Worm (Caenorhabditis elegans) whole organism, late embryonic: ENCODE data around the gene ZK180.8.

Source experiments
- ahr-1 ChIP-seq: sonication (generic microtip); optimal IDR thresholded peaks from 2 replicates; lab custom pipeline; 2016; ENCODE audit warnings: missing genetic modification characterization, missing compliant biosample characterization
- ama-1 ChIP-seq: fragments of 150-350 bp; optimal IDR thresholded peaks from 2 replicates; lab custom pipeline; 2014
- ceh-14 ChIP-seq: sonication (generic microtip); optimal IDR thresholded peaks from 2 replicates; lab custom pipeline; 2016; ENCODE audit warnings: missing genotype, missing genetic modification characterization, missing compliant biosample characterization
- ceh-45 ChIP-seq: fragments of 200-800 bp; sonication (Bioruptor generic); IDR thresholded peaks from 2 replicates; pipeline ENCODE4 v1.3.6; 2022; ENCODE audit warnings: missing genetic modification reagents, missing genetic modification characterization, missing compliant biosample characterization
- ceh-9 ChIP-seq: sonication (generic microtip); optimal IDR thresholded peaks from 2 replicates; lab custom pipeline; 2016; ENCODE audit warnings: mild to moderate bottlenecking, missing genetic modification characterization, inconsistent platforms, missing compliant biosample characterization
- elt-2 ChIP-seq: sonication (generic microtip); optimal IDR thresholded peaks from 2 replicates; lab custom pipeline; 2016; ENCODE audit warnings: missing genetic modification reagents, missing genetic modification characterization, missing compliant biosample characterization
- elt-4 ChIP-seq: sonication (generic microtip); optimal IDR thresholded peaks from 2 replicates; lab custom pipeline; 2016; ENCODE audit warnings: missing genetic modification characterization, missing compliant biosample characterization
- hlh-6 ChIP-seq: sonication (generic microtip); optimal IDR thresholded peaks from 2 replicates; lab custom pipeline; 2016; ENCODE audit warnings: missing genotype, missing genetic modification characterization, missing compliant biosample characterization
- madf-2 ChIP-seq: sonication (generic microtip); optimal IDR thresholded peaks from 2 replicates; lab custom pipeline; 2017; ENCODE audit warnings: missing genetic modification characterization, missing compliant biosample characterization
- nfya-1 ChIP-seq: sonication (generic microtip); optimal IDR thresholded peaks from 2 replicates; lab custom pipeline; 2017; ENCODE audit warnings: missing genetic modification characterization, mild to moderate bottlenecking, missing compliant biosample characterization, antibody characterized with exemption, moderate library complexity

ce11 chrIV:4478612-4479011 lies 32.9 kb downstream of the ZK180.8 start:
- TF ChIP-seq ahr-1 (tag; lab: Kevin White, UChicago): no peak
- no peak for TF ChIP-seq ceh-14 (tag; lab: Kevin White, UChicago)
- no peak for TF ChIP-seq ama-1 (lab: Kevin White, UChicago)
- no peak for TF ChIP-seq elt-2 (tag; lab: Kevin White, UChicago)
- no peak for TF ChIP-seq ceh-45
- TF ChIP-seq elt-4 (tag; lab: Kevin White, UChicago): no peak
- no peak for TF ChIP-seq ceh-9
- TF ChIP-seq hlh-6 (tag; lab: Kevin White, UChicago): no peak
- TF ChIP-seq madf-2 (tag; lab: Kevin White, UChicago): no peak
- TF ChIP-seq nfya-1 (tag; lab: Kevin White, UChicago): no peak
